Fruit fly (Drosophila melanogaster): ENCODE measurements around the gene CG1316.

DNA sequence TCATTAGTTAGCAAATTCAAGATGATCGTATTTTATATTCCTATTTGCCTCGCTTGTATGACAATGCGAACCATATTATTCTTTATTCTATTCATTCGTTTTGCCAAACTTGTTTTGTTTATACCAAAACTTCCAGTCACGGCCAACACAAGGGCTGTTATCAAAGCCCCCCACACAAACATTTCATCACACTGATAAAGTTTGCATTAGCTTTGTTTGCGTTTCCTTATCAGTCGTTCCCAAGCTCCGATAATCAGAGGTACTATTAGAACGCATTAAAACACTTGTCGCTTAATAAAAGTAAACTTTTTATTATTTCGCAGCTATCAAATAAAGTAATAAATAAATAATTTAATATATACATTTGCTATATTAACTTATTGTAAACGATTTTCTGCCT lies 10.1 kb downstream of the CG1316 start:
- TF ChIP-seq ttk (optimal IDR thresholded peaks at IDR 0.05): no peak
- TF ChIP-seq psq (optimal IDR thresholded peaks at IDR 0.05): no peak
- TF ChIP-seq h (optimal IDR thresholded peaks at IDR 0.05): no peak
- TF ChIP-seq insv (optimal IDR thresholded peaks at IDR 0.05): no peak
- no peak for TF ChIP-seq Myc (optimal IDR thresholded peaks at IDR 0.05)

Measured in Kc167 (cell line).